3 worm cellular contexts compared by ENCODE assay signal in the genomic region with DNA sequence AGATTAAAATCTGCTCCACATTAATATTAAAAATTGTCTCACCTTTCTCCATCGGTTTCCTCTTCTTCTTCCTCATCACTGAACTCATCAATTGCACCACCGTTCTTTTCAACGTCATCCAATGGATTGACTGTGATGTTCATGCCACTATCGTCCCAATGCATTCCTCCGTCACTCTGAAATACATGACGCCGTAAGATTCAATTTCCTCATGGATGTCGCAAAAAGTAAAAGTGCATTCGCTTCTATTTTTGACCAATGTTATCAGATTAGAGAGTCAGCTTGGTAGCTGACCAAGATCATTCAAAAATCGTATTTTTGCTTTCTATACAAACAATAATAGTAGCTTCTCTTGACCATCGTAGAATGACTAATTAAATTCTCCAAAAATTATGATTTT.
A peak's percentile ranks its signal among the peaks of the same experiment; 100 is the strongest.
TF ChIP-seq lines count a peak whose summit lies in the region.

No protein-coding gene starts in this region.

TF ChIP-seq in whole organism, L1 larva, 84 proteins besides CTCF, POLR2A, EP300 and RAD21:
- TF ChIP-seq aha-1 (tag; optimal IDR thresholded peaks at IDR 0.05; lab: Kevin White, UChicago) (no peak), hlh-4 (tag; optimal IDR thresholded peaks at IDR 0.05; lab: Kevin White, UChicago) (no peak), ceh-82 (tag; optimal IDR thresholded peaks at IDR 0.05; lab: Kevin White, UChicago) (no peak), irx-1 (tag; optimal IDR thresholded peaks at IDR 0.05; lab: Kevin White, UChicago) (no peak), lsy-2 (tag; optimal IDR thresholded peaks at IDR 0.05; lab: Kevin White, UChicago) (no peak), elt-2 (tag; optimal IDR thresholded peaks at IDR 0.05; lab: Kevin White, UChicago) (no peak), dsc-1 (tag; optimal IDR thresholded peaks at IDR 0.05; lab: Kevin White, UChicago) (no peak), fkh-10 (GFP tag; optimal IDR thresholded peaks at IDR 0.05; lab: Kevin White, UChicago) (peak; percentile 70)
TF ChIP-seq in whole organism, L1 larva: peak in this region for 1.

TF ChIP-seq in whole organism, L3 larva, 47 proteins besides CTCF, POLR2A, EP300 and RAD21:
- no peak for TF ChIP-seq R02D3.7 (tag; optimal IDR thresholded peaks at IDR 0.05; lab: Kevin White, UChicago)
- TF ChIP-seq lin-39 (tag; optimal IDR thresholded peaks at IDR 0.05; lab: Kevin White, UChicago) = no peak
- TF ChIP-seq lsy-12 (tag; optimal IDR thresholded peaks at IDR 0.05; lab: Kevin White, UChicago) = no peak
- TF ChIP-seq fkh-10 (GFP tag; optimal IDR thresholded peaks at IDR 0.05; lab: Kevin White, UChicago) = peak; percentile 59
- no peak for TF ChIP-seq zag-1 (tag; optimal IDR thresholded peaks at IDR 0.05; lab: Kevin White, UChicago)

TF ChIP-seq in whole organism, L4 larva, 104 proteins besides CTCF, POLR2A, EP300 and RAD21:
- TF ChIP-seq F37D6.2 (tag; optimal IDR thresholded peaks at IDR 0.05; lab: Kevin White, UChicago) (no peak), aha-1 (tag; lab: Kevin White, UChicago) (peak; percentile 37), hmg-1.1 (GFP tag; IDR thresholded peaks at IDR 0.05; lab: Robert Waterston, UW) (no peak), ctbp-1 (GFP tag; IDR thresholded peaks at IDR 0.05; lab: Robert Waterston, UW) (0 out of 2 replicates have a peak, but pooled peaks have one; percentile 42)

Comparison
In these comparisons a context has a peak if more than half of its experiments do, and no peak if none do; other contexts are left out.
1. Of the 29 proteins assayed by ChIP-seq in both whole organism, L4 larva and whole organism, L1 larva: peak only in whole organism, L4 larva: aha-1; only in whole organism, L1 larva: fkh-10; in both: none; in neither: 27.